Worm (Caenorhabditis elegans): Measurements from ENCODE around the gene Y54F10BM.21.

- no peak for TF ChIP-seq snpc-4 (tag; optimal IDR thresholded peaks at IDR 0.05)
- TF ChIP-seq unc-39 (tag; optimal IDR thresholded peaks at IDR 0.05): no peak
- no peak for TF ChIP-seq nhr-77 (tag; optimal IDR thresholded peaks at IDR 0.05)
- no peak for TF ChIP-seq blmp-1 (tag; optimal IDR thresholded peaks at IDR 0.05; ENCODE audit: insufficient read depth)
- TF ChIP-seq nhr-23 (tag; optimal IDR thresholded peaks at IDR 0.05): no peak
- TF ChIP-seq egl-27 (tag; optimal IDR thresholded peaks at IDR 0.05): no peak
- TF ChIP-seq ama-1 (optimal IDR thresholded peaks at IDR 0.05): no peak
- no peak for TF ChIP-seq R02D3.7 (tag; optimal IDR thresholded peaks at IDR 0.05)
- no peak for TF ChIP-seq unc-62 (GFP tag; optimal IDR thresholded peaks at IDR 0.05)
- TF ChIP-seq mdl-1 (tag; optimal IDR thresholded peaks at IDR 0.05): no peak
- no peak for TF ChIP-seq nhr-10 (tag; optimal IDR thresholded peaks at IDR 0.05)
- no peak for TF ChIP-seq ztf-11 (tag; optimal IDR thresholded peaks at IDR 0.05)
Observed at ce11 chrIII:2310996-2311395, 34.1 kb downstream of the Y54F10BM.21 start.

Measured in whole organism, L2 larva.